Fruit fly (Drosophila melanogaster) whole organism, embryonic: Measurements from ENCODE around the gene Appl.
A peak's percentile ranks its signal among the peaks of the same experiment; 100 is the strongest.

Experiments used
- Adf1 ChIP-seq: fragments of 200-800 bp; sonication (Bioruptor generic); IDR thresholded peaks from 2 replicates; pipeline ENCODE4 v1.3.6; 2022; ENCODE audit warnings: missing biosample characterization, missing genetic modification characterization
- Aef1 ChIP-seq: fragments of 200-800 bp; sonication (Bioruptor generic); IDR thresholded peaks from 3 replicates; pipeline ENCODE4 v1.3.6; 2022; ENCODE audit warnings: missing biosample characterization, missing genetic modification characterization
- Asciz ChIP-seq: fragments of 200-800 bp; sonication (Bioruptor generic); optimal IDR thresholded peaks from 2 replicates; lab custom pipeline; 2017; ENCODE audit warnings: missing biosample characterization, mild to moderate bottlenecking, missing genetic modification characterization, missing genetic modification reagents
- Awh ChIP-seq: fragments of 200-800 bp; sonication (Bioruptor generic); IDR thresholded peaks from 2 replicates; pipeline ENCODE4, ENCODE4 v1.3.6; 2022; ENCODE audit warnings: missing biosample characterization, missing genetic modification characterization
- BEAF-32 ChIP-seq: fragments of 200-800 bp; sonication (Bioruptor generic); optimal IDR thresholded peaks from 3 replicates; lab custom pipeline; 2017; ENCODE audit warnings: missing biosample characterization, missing genetic modification characterization, mild to moderate bottlenecking, moderate library complexity, missing genetic modification reagents
- Bdp1 ChIP-seq: fragments of 200-800 bp; sonication (Bioruptor generic); optimal IDR thresholded peaks from 3 replicates; lab custom pipeline; 2016; ENCODE audit warnings: missing biosample characterization, missing genetic modification characterization
- CG10147 ChIP-seq: fragments of 200-800 bp; sonication (Bioruptor generic); optimal IDR thresholded peaks from 2 replicates; lab custom pipeline; 2019; ENCODE audit warnings: missing biosample characterization, mild to moderate bottlenecking, missing genetic modification characterization, moderate library complexity
- CG10366 ChIP-seq: fragments of 200-800 bp; sonication (Bioruptor generic); IDR thresholded peaks from 2 replicates; pipeline ENCODE4 v1.3.6; 2022; ENCODE audit warnings: missing biosample characterization, missing genetic modification characterization
- CG10565 ChIP-seq: fragments of 200-800 bp; sonication (Bioruptor generic); optimal IDR thresholded peaks from 3 replicates; lab custom pipeline; 2016; ENCODE audit warnings: missing biosample characterization, mild to moderate bottlenecking, missing genetic modification characterization
- CG12155 ChIP-seq: fragments of 200-800 bp; sonication (Bioruptor generic); optimal IDR thresholded peaks from 3 replicates; lab custom pipeline; 2016; ENCODE audit warnings: missing biosample characterization, missing genetic modification characterization
- CG12659 ChIP-seq: fragments of 200-800 bp; sonication (Bioruptor generic); optimal IDR thresholded peaks from 3 replicates; lab custom pipeline; 2017; ENCODE audit warnings: mild to moderate bottlenecking, missing biosample characterization, missing genetic modification reagents, missing genetic modification characterization
- CG12942 ChIP-seq: fragments of 200-800 bp; sonication (Bioruptor generic); optimal IDR thresholded peaks from 3 replicates; lab custom pipeline; 2016; ENCODE audit warnings: missing biosample characterization, missing genetic modification characterization
- CG15073 ChIP-seq: fragments of 200-800 bp; sonication (Bioruptor generic); optimal IDR thresholded peaks from 2 replicates; lab custom pipeline; 2016; ENCODE audit warnings: missing biosample characterization, missing genetic modification characterization
- CG1647 ChIP-seq: fragments of 200-800 bp; sonication (Bioruptor generic); optimal IDR thresholded peaks from 3 replicates; lab custom pipeline; 2016; ENCODE audit warnings: missing biosample characterization, missing genetic modification characterization
- CG17328 ChIP-seq: fragments of 200-800 bp; sonication (Bioruptor generic); IDR thresholded peaks from 2 replicates; pipeline ENCODE4 v1.3.6; 2022; ENCODE audit warnings: missing biosample characterization, missing genetic modification characterization
- CG30431 ChIP-seq: fragments of 200-800 bp; sonication (Bioruptor generic); optimal IDR thresholded peaks from 2 replicates; lab custom pipeline; 2017; ENCODE audit warnings: missing biosample characterization, missing genetic modification characterization
- CG5180 ChIP-seq: fragments of 200-800 bp; sonication (Bioruptor generic); optimal IDR thresholded peaks from 3 replicates; lab custom pipeline; 2017; ENCODE audit warnings: missing biosample characterization, missing genetic modification characterization, mild to moderate bottlenecking, moderate library complexity, missing genetic modification reagents
- CG6272 ChIP-seq: fragments of 200-800 bp; sonication (Bioruptor generic); IDR thresholded peaks from 2 replicates; pipeline ENCODE4 v1.3.6; 2022; ENCODE audit warnings: missing biosample characterization, missing genetic modification characterization
- CG6813 ChIP-seq: fragments of 200-800 bp; sonication (Bioruptor generic); optimal IDR thresholded peaks from 2 replicates; lab custom pipeline; 2017; ENCODE audit warnings: missing biosample characterization, missing genetic modification characterization, mild to moderate bottlenecking, moderate library complexity, missing genetic modification reagents
- CG7271 ChIP-seq: fragments of 200-800 bp; sonication (Bioruptor generic); optimal IDR thresholded peaks from 2 replicates; lab custom pipeline; 2018; ENCODE audit warnings: missing biosample characterization, mild to moderate bottlenecking, missing genetic modification characterization, moderate library complexity
- CG8478 ChIP-seq: fragments of >200 bp; optimal IDR thresholded peaks from 2 replicates; lab custom pipeline; 2018
- CG9876 ChIP-seq: fragments of 200-800 bp; sonication (Bioruptor generic); optimal IDR thresholded peaks from 2 replicates; lab custom pipeline; 2016; ENCODE audit warnings: missing biosample characterization, missing genetic modification characterization
- Camta ChIP-seq: fragments of 200-800 bp; sonication (Bioruptor generic); optimal IDR thresholded peaks from 2 replicates; lab custom pipeline; 2016; ENCODE audit warnings: missing biosample characterization, missing genetic modification characterization
- CrebB ChIP-seq: fragments of 200-800 bp; sonication (Bioruptor generic); optimal IDR thresholded peaks from 3 replicates; lab custom pipeline; 2018; ENCODE audit warnings: missing biosample characterization, mild to moderate bottlenecking, missing genetic modification characterization
- Ets97D ChIP-seq: fragments of 200-800 bp; sonication (Bioruptor generic); optimal IDR thresholded peaks from 3 replicates; lab custom pipeline; 2016; ENCODE audit warnings: missing biosample characterization, missing genetic modification characterization
- HLHmδ ChIP-seq: fragments of 200-800 bp; sonication (Bioruptor generic); optimal IDR thresholded peaks from 2 replicates; lab custom pipeline; 2018; ENCODE audit warnings: missing biosample characterization, mild to moderate bottlenecking, missing genetic modification characterization, moderate library complexity
- MESR4 ChIP-seq: fragments of 200-800 bp; sonication (Bioruptor generic); optimal IDR thresholded peaks from 2 replicates; lab custom pipeline; 2018; ENCODE audit warnings: missing biosample characterization, mild to moderate bottlenecking, missing genetic modification characterization, moderate library complexity
- Oli ChIP-seq: fragments of 200-800 bp; sonication (Bioruptor generic); optimal IDR thresholded peaks from 2 replicates; lab custom pipeline; 2018; ENCODE audit warnings: missing biosample characterization, mild to moderate bottlenecking, missing genetic modification characterization, moderate library complexity
- Optix ChIP-seq: fragments of 200-800 bp; sonication (Bioruptor generic); IDR thresholded peaks from 3 replicates; pipeline ENCODE4 v1.3.6; 2022; ENCODE audit warnings: missing biosample characterization, missing genetic modification characterization
- Side ChIP-seq: fragments of 200-800 bp; sonication (Bioruptor generic); optimal IDR thresholded peaks from 2 replicates; lab custom pipeline; 2016; ENCODE audit warnings: missing biosample characterization, missing genetic modification characterization
- ap ChIP-seq: fragments of 200-800 bp; sonication (Bioruptor generic); IDR thresholded peaks from 2 replicates; pipeline ENCODE4 v1.3.6; 2022; ENCODE audit warnings: missing biosample characterization, missing genetic modification characterization
- az2 ChIP-seq: fragments of 200-800 bp; sonication (Bioruptor generic); optimal IDR thresholded peaks from 3 replicates; lab custom pipeline; 2016; ENCODE audit warnings: missing biosample characterization, missing genetic modification characterization
- br ChIP-seq: fragments of >200 bp; optimal IDR thresholded peaks from 2 replicates; lab custom pipeline; 2017
- btn ChIP-seq: fragments of 200-800 bp; sonication (Bioruptor generic); optimal IDR thresholded peaks from 2 replicates; lab custom pipeline; 2016; ENCODE audit warnings: missing biosample characterization, missing genetic modification characterization
- cas ChIP-seq: fragments of 200-800 bp; sonication (Bioruptor generic); IDR thresholded peaks from 2 replicates; pipeline ENCODE4 v1.3.6; 2022; ENCODE audit warnings: missing biosample characterization, missing genetic modification characterization
- chn ChIP-seq: fragments of 200-800 bp; sonication (Bioruptor generic); optimal IDR thresholded peaks from 2 replicates; lab custom pipeline; 2016; ENCODE audit warnings: missing biosample characterization, missing genetic modification characterization
- corto ChIP-seq: fragments of 200-800 bp; sonication (Bioruptor generic); optimal IDR thresholded peaks from 2 replicates; lab custom pipeline; 2016; ENCODE audit warnings: missing biosample characterization, mild to moderate bottlenecking, missing genetic modification characterization, moderate library complexity
- dan ChIP-seq: fragments of 200-800 bp; sonication (Bioruptor generic); IDR thresholded peaks from 2 replicates; pipeline ENCODE4 v1.3.6; 2022; ENCODE audit warnings: missing biosample characterization, missing genetic modification characterization
- dpn ChIP-seq, 2 experiments: fragments of 200-800 bp; sonication (Bioruptor generic); optimal IDR thresholded peaks; 3 replicates each; lab custom pipeline; 2016; ENCODE audit warnings: missing biosample characterization in 2 of 2, missing genetic modification characterization in 2 of 2
- fru ChIP-seq: fragments of >200 bp; optimal IDR thresholded peaks from 2 replicates; lab custom pipeline; 2017
- gcm2 ChIP-seq: fragments of 200-800 bp; sonication (Bioruptor generic); optimal IDR thresholded peaks from 2 replicates; lab custom pipeline; 2016; ENCODE audit warnings: missing biosample characterization, missing genetic modification characterization
- gem ChIP-seq: fragments of 200-800 bp; sonication (Bioruptor generic); optimal IDR thresholded peaks from 2 replicates; lab custom pipeline; 2019; ENCODE audit warnings: missing biosample characterization, mild to moderate bottlenecking, missing genetic modification characterization, moderate library complexity
- gsb ChIP-seq: fragments of 200-800 bp; sonication (Bioruptor generic); IDR thresholded peaks from 2 replicates; pipeline ENCODE4 v1.3.6; 2022; ENCODE audit warnings: missing biosample characterization, missing genetic modification characterization
- klu ChIP-seq: fragments of 200-800 bp; sonication (Bioruptor generic); IDR thresholded peaks from 2 replicates; pipeline ENCODE4 v1.3.6; 2022; ENCODE audit warnings: missing biosample characterization, missing genetic modification characterization
- lola ChIP-seq, 3 experiments: fragments of >200 bp in 2 of 3; fragments of 200-800 bp in 1 of 3; sonication (Bioruptor generic) in 1 of 3; optimal IDR thresholded peaks; 2 replicates each; lab custom pipeline; 2017 to 2019; ENCODE audit warnings: missing biosample characterization in 3 of 3, missing genetic modification characterization in 3 of 3, mild to moderate bottlenecking in 1 of 3, moderate library complexity in 1 of 3
- pros ChIP-seq: fragments of 200-800 bp; sonication (Bioruptor generic); optimal IDR thresholded peaks from 3 replicates; lab custom pipeline; 2019; ENCODE audit warnings: missing biosample characterization, mild to moderate bottlenecking, missing genetic modification characterization, moderate library complexity
- pzg ChIP-seq: fragments of 200-800 bp; sonication (Bioruptor generic); optimal IDR thresholded peaks from 3 replicates; lab custom pipeline; 2018; ENCODE audit warnings: missing biosample characterization, mild to moderate bottlenecking, missing genetic modification characterization, moderate library complexity
- rib ChIP-seq: fragments of 200-800 bp; sonication (Bioruptor generic); IDR thresholded peaks from 2 replicates; pipeline ENCODE4 v1.3.6; 2022; ENCODE audit warnings: missing biosample characterization, missing genetic modification characterization
- trem ChIP-seq: fragments of 200-800 bp; optimal IDR thresholded peaks from 3 replicates; lab custom pipeline; 2019; ENCODE audit warnings: missing biosample characterization, mild to moderate bottlenecking, missing genetic modification characterization, moderate library complexity
- ttk ChIP-seq: fragments of 200-800 bp; sonication (Bioruptor generic); IDR thresholded peaks from 2 replicates; pipeline ENCODE4 v2.1.2; 2022; ENCODE audit warnings: missing biosample characterization, missing genetic modification characterization
- tup ChIP-seq: fragments of 200-800 bp; sonication (Bioruptor generic); optimal IDR thresholded peaks from 2 replicates; lab custom pipeline; 2016; ENCODE audit warnings: missing biosample characterization, mild to moderate bottlenecking, missing genetic modification characterization, moderate library complexity

The Appl gene

DNA sequence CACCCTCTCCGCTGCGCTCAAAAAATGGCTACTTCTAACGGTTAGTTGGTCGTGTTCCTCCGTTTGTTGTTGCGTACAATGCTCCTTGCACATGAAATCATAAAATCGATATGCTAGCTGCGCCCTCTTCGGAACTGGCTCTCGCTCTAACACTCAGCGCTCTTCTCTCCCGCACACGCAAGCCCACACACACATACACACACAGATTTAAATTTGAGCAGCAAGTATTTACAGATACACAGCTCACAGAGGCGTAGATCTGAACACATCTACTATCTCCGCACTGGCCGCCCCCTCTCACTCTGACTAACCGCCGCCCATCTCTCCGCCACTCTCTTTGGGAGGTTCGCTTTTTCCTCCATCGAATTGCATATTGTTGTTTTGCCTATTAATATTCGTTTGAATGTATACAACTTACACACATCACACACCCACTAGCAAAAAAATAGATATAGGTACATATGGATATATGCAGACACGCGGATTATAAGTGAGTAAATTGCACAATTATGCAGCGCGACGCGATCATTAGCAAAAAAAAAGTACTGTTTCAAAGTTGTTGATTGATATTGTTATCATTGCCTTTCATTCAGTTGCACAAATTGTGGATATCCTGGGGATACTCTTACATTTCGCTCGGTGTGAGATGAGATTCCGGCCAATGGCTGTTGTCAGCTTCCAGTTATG, 7.8 kb upstream of the Appl start (continued):
- TF ChIP-seq CG7271 (no peak), CG6272 (no peak), ap (GFP tag; lab: Robert Waterston, UW) (peak; percentile 49; the same call in 1 of the 2 replicates), chn (GFP tag; lab: Kevin White, UChicago) (peak; percentile 82), Ets97D (peak; percentile 49), CG17328 (GFP tag; lab: Robert Waterston, UW) (peak; percentile 77), CG8478 (lab: Kevin White, UChicago) (peak; percentile 6), CG10565 (GFP tag; lab: Kevin White, UChicago) (no peak), CG5180 (GFP tag; lab: Kevin White, UChicago) (peak; percentile 50), gem (tag; lab: Kevin White, UChicago) (peak; percentile 76), lola (GFP tag; optimal IDR thresholded peaks at IDR 0.05; lab: Kevin White, UChicago) (peak in 1 of 3 experiments; percentile 4), fru (lab: Kevin White, UChicago) (no peak), dan (GFP tag; lab: Robert Waterston, UW) (no peak), gcm2 (GFP tag; lab: Kevin White, UChicago) (peak; percentile 90), Aef1 (GFP tag; lab: Robert Waterston, UW) (peak; percentile 75), cas (GFP tag; lab: Robert Waterston, UW) (peak; percentile 84), CG1647 (peak; percentile 84), trem (tag; lab: Kevin White, UChicago) (no peak), ttk (peak; percentile 77), Optix (GFP tag; lab: Robert Waterston, UW) (peak; percentile 75), rib (peak; percentile 92), pzg (GFP tag; lab: Kevin White, UChicago) (peak; percentile 25), CrebB (tag; lab: Kevin White, UChicago) (peak; percentile 79), CG30431 (no peak), BEAF-32 (GFP tag; lab: Kevin White, UChicago) (no peak), az2 (GFP tag; lab: Kevin White, UChicago) (peak; percentile 79), corto (GFP tag; lab: Kevin White, UChicago) (peak; percentile 37), br (lab: Kevin White, UChicago) (no peak), tup (GFP tag; lab: Kevin White, UChicago) (peak; percentile 60), dpn (GFP tag; optimal IDR thresholded peaks at IDR 0.05; lab: Kevin White, UChicago) (peak; percentile 91 to 92), Awh (GFP tag; lab: Robert Waterston, UW) (peak; percentile 82), Oli (tag; lab: Kevin White, UChicago) (peak; percentile 52), HLHmδ (peak; percentile 83), MESR4 (GFP tag; lab: Kevin White, UChicago) (peak; percentile 27), CG9876 (GFP tag; lab: Kevin White, UChicago) (peak; percentile 82), klu (GFP tag; lab: Robert Waterston, UW) (peak; percentile 57; the same call in 1 of the 2 replicates), Bdp1 (GFP tag; lab: Kevin White, UChicago) (peak; percentile 66), Camta (GFP tag; lab: Kevin White, UChicago) (peak; percentile 64), CG6813 (peak; percentile 86), pros (GFP tag; lab: Kevin White, UChicago) (peak; percentile 9), CG15073 (GFP tag; lab: Kevin White, UChicago) (no peak), CG12155 (peak; percentile 85), gsb (GFP tag; lab: Robert Waterston, UW) (peak; percentile 73), CG12659 (GFP tag; lab: Kevin White, UChicago) (peak; percentile 80), Adf1 (GFP tag; lab: Robert Waterston, UW) (peak; percentile 44; the same call in 1 of the 2 replicates), Side (peak; percentile 92), CG10366 (peak; percentile 84), CG12942 (peak; percentile 86), CG10147 (GFP tag; lab: Kevin White, UChicago) (peak; percentile 58), btn (peak; percentile 3), Asciz (GFP tag; lab: Kevin White, UChicago) (peak; percentile 67)
